Worm (Caenorhabditis elegans): ENCODE data around the gene mltn-8.
A peak's percentile ranks its signal among the peaks of the same experiment; 100 is the strongest.

mltn-8 gene

ce11 chrV:351787-352186, 28.3 kb downstream of the mltn-8 start:
- TF ChIP-seq W03F9.2 (tag; optimal IDR thresholded peaks at IDR 0.05), result no peak

ce11 chrV:350822-351221, 29.3 kb downstream of the mltn-8 start:
- TF ChIP-seq dao-5 (tag; optimal IDR thresholded peaks at IDR 0.05) (no peak), W03F9.2 (tag; optimal IDR thresholded peaks at IDR 0.05) (no peak), him-1 (tag; optimal IDR thresholded peaks at IDR 0.05) (no peak)

ce11 chrV:349054-349453, 31.0 kb downstream of the mltn-8 start, which contains the start of gene atg-9:
Gene atg-9 (plus strand): TSS chrV:349385.
- TF ChIP-seq him-1 (tag; optimal IDR thresholded peaks at IDR 0.05) (no peak), W03F9.2 (tag; optimal IDR thresholded peaks at IDR 0.05) (peak; percentile 63), dao-5 (tag; optimal IDR thresholded peaks at IDR 0.05) (no peak)

- TF ChIP-seq him-1 (tag; optimal IDR thresholded peaks at IDR 0.05), result no peak
- TF ChIP-seq W03F9.2 (tag; optimal IDR thresholded peaks at IDR 0.05), result no peak
- no peak for TF ChIP-seq dao-5 (tag; optimal IDR thresholded peaks at IDR 0.05)
Measured at ce11 chrV:347561-348345, 32.3 kb downstream of the mltn-8 start.

ce11 chrV:346005-346404, 34.1 kb downstream of the mltn-8 start:
- TF ChIP-seq him-1 (tag; optimal IDR thresholded peaks at IDR 0.05), result no peak
- TF ChIP-seq dao-5 (tag; optimal IDR thresholded peaks at IDR 0.05), result no peak
- TF ChIP-seq W03F9.2 (tag; optimal IDR thresholded peaks at IDR 0.05), result no peak

ce11 chrV:343546-343945, 36.5 kb downstream of the mltn-8 start:
- TF ChIP-seq dao-5 (tag; optimal IDR thresholded peaks at IDR 0.05), result no peak
- TF ChIP-seq him-1 (tag; optimal IDR thresholded peaks at IDR 0.05), result no peak
- TF ChIP-seq W03F9.2 (tag; optimal IDR thresholded peaks at IDR 0.05), result no peak

- no peak for TF ChIP-seq W03F9.2 (tag; optimal IDR thresholded peaks at IDR 0.05)
- TF ChIP-seq dao-5 (tag; optimal IDR thresholded peaks at IDR 0.05), result no peak
- no peak for TF ChIP-seq him-1 (tag; optimal IDR thresholded peaks at IDR 0.05)
Measured at ce11 chrV:343128-343527, 37.0 kb downstream of the mltn-8 start, which contains the start of gene wago-10. Gene wago-10 (plus strand): TSS chrV:343428.

ce11 chrV:342346-342745, 37.7 kb downstream of the mltn-8 start:
- TF ChIP-seq him-1 (tag; optimal IDR thresholded peaks at IDR 0.05), result no peak

ce11 chrV:336350-336749, 43.7 kb downstream of the mltn-8 start, which contains the start of gene dmd-8:
Gene dmd-8 (minus strand): TSS chrV:336450.
- TF ChIP-seq dao-5 (tag; optimal IDR thresholded peaks at IDR 0.05) (no peak), him-1 (tag; optimal IDR thresholded peaks at IDR 0.05) (no peak), W03F9.2 (tag; optimal IDR thresholded peaks at IDR 0.05) (no peak)

ce11 chrV:333713-334112, 46.4 kb downstream of the mltn-8 start:
- TF ChIP-seq W03F9.2 (tag; optimal IDR thresholded peaks at IDR 0.05) (no peak), dao-5 (tag; optimal IDR thresholded peaks at IDR 0.05) (no peak), him-1 (tag; optimal IDR thresholded peaks at IDR 0.05) (no peak)

ce11 chrV:332585-332984, 47.5 kb downstream of the mltn-8 start:
- TF ChIP-seq dao-5 (tag; optimal IDR thresholded peaks at IDR 0.05), result no peak
- no peak for TF ChIP-seq W03F9.2 (tag; optimal IDR thresholded peaks at IDR 0.05)
- TF ChIP-seq him-1 (tag; optimal IDR thresholded peaks at IDR 0.05), result no peak

ce11 chrV:331245-331644, 48.8 kb downstream of the mltn-8 start:
- TF ChIP-seq dao-5 (tag; optimal IDR thresholded peaks at IDR 0.05) (no peak), him-1 (tag; optimal IDR thresholded peaks at IDR 0.05) (no peak), W03F9.2 (tag; optimal IDR thresholded peaks at IDR 0.05) (no peak)

- TF ChIP-seq him-1 (tag; optimal IDR thresholded peaks at IDR 0.05) (no peak), dao-5 (tag; optimal IDR thresholded peaks at IDR 0.05) (no peak), W03F9.2 (tag; optimal IDR thresholded peaks at IDR 0.05) (no peak)
Measured at ce11 chrV:330625-331024, 49.5 kb downstream of the mltn-8 start, which contains the start of gene abt-4. Gene abt-4 (minus strand): TSS chrV:330725.
